Worm (Caenorhabditis elegans) whole organism, mixed stage, embryonic: ENCODE results near the gene kin-26.

Source experiments
- M03D4.4 ChIP-seq: sonication (generic microtip); optimal IDR thresholded peaks from 2 replicates; lab custom pipeline; 2017; ENCODE audit warnings: mild to moderate bottlenecking, missing genetic modification characterization, missing compliant biosample characterization
- elt-1 ChIP-seq: sonication (generic microtip); optimal IDR thresholded peaks from 2 replicates; lab custom pipeline; 2017; ENCODE audit warnings: missing genetic modification characterization, mild to moderate bottlenecking, missing compliant biosample characterization, antibody characterized with exemption, moderate library complexity, borderline replicate concordance; ENCODE audit not compliant: insufficient read depth
- lin-13 ChIP-seq: fragments of 150-350 bp; optimal IDR thresholded peaks from 2 replicates; lab custom pipeline; 2014; ENCODE audit warnings: missing biosample characterization, missing genetic modification characterization
- nhr-12 ChIP-seq: fragments of 150-350 bp; optimal IDR thresholded peaks from 2 replicates; lab custom pipeline; 2014; ENCODE audit warnings: missing biosample characterization, missing genetic modification characterization
- nhr-237 ChIP-seq: fragments of 150-350 bp; optimal IDR thresholded peaks from 2 replicates; lab custom pipeline; 2014; ENCODE audit warnings: missing biosample characterization, missing genetic modification characterization

DNA sequence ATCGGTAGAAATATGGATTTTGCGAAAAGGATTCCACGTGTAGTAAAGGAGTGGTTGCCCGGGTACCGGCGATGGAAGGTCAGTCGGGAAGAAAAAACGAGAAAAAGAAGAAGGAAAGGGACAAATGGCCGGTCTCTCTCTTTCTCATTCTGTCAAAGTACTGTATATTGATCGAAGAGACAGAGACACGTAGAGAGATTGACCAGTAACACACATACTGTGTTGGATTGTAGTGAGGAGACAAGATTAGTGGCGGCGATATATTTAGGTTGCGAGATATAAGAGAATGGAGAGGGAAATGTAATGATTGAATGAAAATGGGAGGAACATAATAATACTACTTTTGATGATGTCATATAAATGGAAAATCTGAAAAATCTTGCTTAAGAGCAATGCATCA is 41.7 kb downstream of the kin-26 start:
- TF ChIP-seq M03D4.4 (tag; lab: Kevin White, UChicago) (no peak), nhr-12 (tag; lab: Kevin White, UChicago) (no peak), lin-13 (tag; lab: Kevin White, UChicago) (no peak), nhr-237 (tag; lab: Kevin White, UChicago) (no peak), elt-1 (no peak)
